Fruit fly (Drosophila melanogaster): ENCODE measurements around the gene GlcAT-I.

dm6 chrX:4139043-4139442, 8.0 kb downstream of the GlcAT-I start:
- TF ChIP-seq psq (GFP tag; optimal IDR thresholded peaks at IDR 0.05), result no peak
- TF ChIP-seq h (GFP tag; optimal IDR thresholded peaks at IDR 0.05), result no peak
- no peak for TF ChIP-seq br (GFP tag; optimal IDR thresholded peaks at IDR 0.05)
- no peak for TF ChIP-seq dl (GFP tag; optimal IDR thresholded peaks at IDR 0.05; ENCODE audit: insufficient read depth in 1 of 2, partially characterized antibody in 2 of 2)
- TF ChIP-seq pan (optimal IDR thresholded peaks at IDR 0.05), result no peak
- TF ChIP-seq Jra (GFP tag; optimal IDR thresholded peaks at IDR 0.05), result no peak
- no peak for TF ChIP-seq dsf (GFP tag; optimal IDR thresholded peaks at IDR 0.05; ENCODE audit: borderline replicate concordance)
- no peak for TF ChIP-seq Myc (optimal IDR thresholded peaks at IDR 0.05)
- TF ChIP-seq fru (GFP tag; optimal IDR thresholded peaks at IDR 0.05), result no peak
- no peak for TF ChIP-seq sv (GFP tag; optimal IDR thresholded peaks at IDR 0.05)

All from whole organism, wandering third instar larva.